Worm (Caenorhabditis elegans): ENCODE results near the gene F18E9.1.

ce11 chrX:8566521-8567032, 34.8 kb upstream of the F18E9.1 start:
- TF ChIP-seq ztf-11 (tag; optimal IDR thresholded peaks at IDR 0.05) (no peak), nhr-77 (tag; optimal IDR thresholded peaks at IDR 0.05) (no peak), fkh-10 (GFP tag; optimal IDR thresholded peaks at IDR 0.05) (no peak), pha-4 (tag; optimal IDR thresholded peaks at IDR 0.05) (no peak), mdl-1 (tag; optimal IDR thresholded peaks at IDR 0.05) (no peak), elt-1 (tag; optimal IDR thresholded peaks at IDR 0.05) (no peak), nhr-28 (tag; optimal IDR thresholded peaks at IDR 0.05) (no peak), ceh-16 (tag; optimal IDR thresholded peaks at IDR 0.05) (no peak)
